Worm (Caenorhabditis elegans) whole organism, L3 larva: Measurements from ENCODE around the gene dpf-4.

ENCODE experiments used
- R02D3.7 ChIP-seq: fragments of 150-350 bp; optimal IDR thresholded peaks from 2 replicates; lab custom pipeline; 2014; ENCODE audit warnings: missing biosample characterization, missing genetic modification characterization
- ZK546.5 ChIP-seq: sonication (generic microtip); optimal IDR thresholded peaks from 2 replicates; lab custom pipeline; 2017; ENCODE audit warnings: missing biosample characterization, missing genetic modification characterization
- ceh-82 ChIP-seq: fragments of 150-350 bp; optimal IDR thresholded peaks from 2 replicates; lab custom pipeline; 2014; ENCODE audit warnings: missing biosample characterization, missing genetic modification characterization
- daf-12 ChIP-seq: fragments of 150-350 bp; optimal IDR thresholded peaks from 2 replicates; lab custom pipeline; 2014; ENCODE audit warnings: missing biosample characterization, missing genetic modification reagents, missing genetic modification characterization
- egl-27 ChIP-seq: sonication (generic microtip); optimal IDR thresholded peaks from 4 replicates; lab custom pipeline; 2017; ENCODE audit warnings: missing biosample characterization, missing genetic modification reagents, missing genetic modification characterization
- elt-3 ChIP-seq, 3 experiments: fragments of 150-350 bp in 1 of 3; sonication (generic microtip) in 2 of 3; optimal IDR thresholded peaks; 2 replicates in 2 of 3; 4 replicates in 1 of 3; lab custom pipeline; 2014 to 2017; ENCODE audit warnings: missing biosample characterization in 3 of 3, missing genetic modification characterization in 3 of 3
- eor-1 ChIP-seq, 2 experiments: fragments of 150-350 bp; optimal IDR thresholded peaks; 2 replicates each; lab custom pipeline; 2014 to 2018; ENCODE audit warnings: missing biosample characterization in 2 of 2, missing genetic modification characterization in 2 of 2
- fkh-10 ChIP-seq: sonication (generic microtip); optimal IDR thresholded peaks from 2 replicates; lab custom pipeline; 2017; ENCODE audit warnings: missing biosample characterization, missing genetic modification reagents, missing genetic modification characterization
- fos-1 ChIP-seq: fragments of 150-350 bp; optimal IDR thresholded peaks from 2 replicates; lab custom pipeline; 2014; ENCODE audit warnings: missing biosample characterization, missing genetic modification characterization
- hmg-11 ChIP-seq: sonication (generic microtip); optimal IDR thresholded peaks from 2 replicates; lab custom pipeline; 2016; ENCODE audit warnings: missing genetic modification characterization, missing compliant biosample characterization
- lin-15B ChIP-seq: fragments of 150-350 bp; optimal IDR thresholded peaks from 2 replicates; lab custom pipeline; 2014; ENCODE audit warnings: missing biosample characterization, missing genetic modification characterization
- lin-39 ChIP-seq: fragments of 150-350 bp; optimal IDR thresholded peaks from 2 replicates; lab custom pipeline; 2018; ENCODE audit warnings: missing biosample characterization, missing genetic modification reagents, missing genetic modification characterization
- lsy-12 ChIP-seq: sonication (generic microtip); optimal IDR thresholded peaks from 2 replicates; lab custom pipeline; 2016; ENCODE audit warnings: mild to moderate bottlenecking, missing genetic modification characterization, missing compliant biosample characterization
- mdl-1 ChIP-seq: fragments of 150-350 bp; optimal IDR thresholded peaks from 2 replicates; lab custom pipeline; 2014; ENCODE audit warnings: missing biosample characterization, missing genetic modification characterization
- mml-1 ChIP-seq: fragments of 150-350 bp; sonication (generic microtip); optimal IDR thresholded peaks from 3 replicates; lab custom pipeline; 2014; ENCODE audit warnings: missing biosample characterization, missing genetic modification characterization
- nfya-1 ChIP-seq: sonication (generic microtip); optimal IDR thresholded peaks from 2 replicates; lab custom pipeline; 2017; ENCODE audit warnings: missing genetic modification characterization, mild to moderate bottlenecking, missing compliant biosample characterization, antibody characterized with exemption, moderate library complexity; ENCODE audit not compliant: insufficient read depth
- nhr-11 ChIP-seq: fragments of 150-350 bp; optimal IDR thresholded peaks from 2 replicates; lab custom pipeline; 2014; ENCODE audit warnings: missing biosample characterization, missing genetic modification characterization
- nhr-12 ChIP-seq: fragments of 150-350 bp; optimal IDR thresholded peaks from 2 replicates; lab custom pipeline; 2014; ENCODE audit warnings: missing biosample characterization, missing genetic modification characterization
- nhr-28 ChIP-seq: fragments of 150-350 bp; optimal IDR thresholded peaks from 2 replicates; lab custom pipeline; 2014; ENCODE audit warnings: missing biosample characterization, missing genetic modification characterization
- nhr-43 ChIP-seq: sonication (generic microtip); optimal IDR thresholded peaks from 2 replicates; lab custom pipeline; 2016; ENCODE audit warnings: mild to moderate bottlenecking, missing genetic modification characterization, missing compliant biosample characterization; ENCODE audit not compliant: poor library complexity, severe bottlenecking
- nhr-67 ChIP-seq: fragments of 150-350 bp; optimal IDR thresholded peaks from 2 replicates; lab custom pipeline; 2014; ENCODE audit warnings: missing biosample characterization, missing genetic modification characterization
- nhr-77 ChIP-seq: fragments of 150-350 bp; optimal IDR thresholded peaks from 2 replicates; lab custom pipeline; 2014; ENCODE audit warnings: missing biosample characterization, missing genetic modification characterization
- pha-4 ChIP-seq: fragments of 150-350 bp; optimal IDR thresholded peaks from 2 replicates; lab custom pipeline; 2014; ENCODE audit warnings: missing biosample characterization, missing genetic modification reagents, missing genetic modification characterization
- sea-2 ChIP-seq: fragments of 150-350 bp; sonication (generic microtip); optimal IDR thresholded peaks from 4 replicates; lab custom pipeline; 2014; ENCODE audit warnings: missing biosample characterization, missing genetic modification reagents, missing genetic modification characterization
- skn-1 ChIP-seq: fragments of 150-350 bp; optimal IDR thresholded peaks from 2 replicates; lab custom pipeline; 2014; ENCODE audit warnings: missing biosample characterization, missing genetic modification characterization
- snpc-4 ChIP-seq: fragments of 150-350 bp; optimal IDR thresholded peaks from 2 replicates; lab custom pipeline; 2014; ENCODE audit warnings: missing biosample characterization, missing genetic modification characterization
- tbx-2 ChIP-seq: sonication (generic microtip); optimal IDR thresholded peaks from 2 replicates; lab custom pipeline; 2016; ENCODE audit warnings: mild to moderate bottlenecking, missing genetic modification characterization, missing compliant biosample characterization
- unc-39 ChIP-seq: sonication (generic microtip); optimal IDR thresholded peaks from 4 replicates; lab custom pipeline; 2017; ENCODE audit warnings: missing biosample characterization, missing genetic modification characterization
- unc-62 ChIP-seq: fragments of 150-350 bp; sonication (generic microtip); optimal IDR thresholded peaks from 4 replicates; lab custom pipeline; 2014; ENCODE audit warnings: missing biosample characterization, missing genetic modification reagents, missing genetic modification characterization
- zag-1 ChIP-seq: fragments of 150-350 bp; optimal IDR thresholded peaks from 2 replicates; lab custom pipeline; 2014; ENCODE audit warnings: missing biosample characterization, missing genetic modification characterization
- ztf-4 ChIP-seq: fragments of 150-350 bp; optimal IDR thresholded peaks from 2 replicates; lab custom pipeline; 2014; ENCODE audit warnings: missing biosample characterization, missing genetic modification characterization

Gene dpf-4

DNA sequence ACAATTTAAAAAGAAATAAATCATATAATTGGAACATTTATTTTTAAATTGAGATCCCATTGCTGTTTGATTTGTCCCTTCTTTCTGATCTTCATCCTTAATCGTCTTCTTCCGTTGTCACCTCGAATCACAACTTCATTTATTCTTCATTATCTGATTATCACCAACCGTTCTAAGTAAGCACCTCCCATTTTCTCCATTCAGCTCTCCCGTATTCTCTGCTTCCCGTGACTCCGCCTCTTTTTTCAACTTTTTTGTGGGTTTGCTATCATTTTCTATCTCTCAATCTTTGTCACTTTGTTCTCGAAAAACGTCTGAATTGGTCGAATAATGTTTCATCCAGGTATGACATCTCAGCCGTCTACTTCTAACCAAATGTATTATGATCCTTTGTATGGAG is 43.2 kb upstream of the dpf-4 start, which contains the start of gene sma-4:
Gene sma-4, plus strand, starts transcription at position 301 of the 400 bp plus-strand sequence.
- TF ChIP-seq nhr-77 (tag; lab: Kevin White, UChicago), result no peak
- TF ChIP-seq pha-4 (tag; lab: Kevin White, UChicago), result no peak
- TF ChIP-seq nhr-67 (tag; lab: Kevin White, UChicago), result no peak
- no peak for TF ChIP-seq lin-15B (tag; lab: Kevin White, UChicago)
- TF ChIP-seq nfya-1, result no peak
- TF ChIP-seq unc-62 (GFP tag; lab: Kevin White, UChicago), result no peak
- TF ChIP-seq, all 47 proteins: peak for 0

DNA sequence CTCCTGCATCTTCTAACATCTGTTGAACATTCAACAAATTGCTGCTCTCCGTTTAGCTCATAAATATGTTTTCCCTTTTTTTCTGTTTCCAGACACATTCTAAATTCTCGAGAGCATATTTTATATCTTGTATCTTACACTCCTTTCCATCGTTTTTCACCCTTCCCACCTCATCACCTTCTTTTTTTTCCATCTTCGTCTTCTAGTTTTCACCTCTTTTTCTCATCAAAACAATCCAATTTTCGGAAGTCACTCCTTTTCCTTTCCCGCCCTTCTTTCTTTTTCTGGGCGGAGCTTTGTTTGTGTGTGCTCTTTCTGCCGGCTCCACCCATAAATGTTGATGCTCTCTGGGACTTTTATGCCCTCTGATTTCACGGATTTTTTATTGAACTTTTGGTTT is 36.3 kb upstream of the dpf-4 start:
- no peak for TF ChIP-seq ceh-82 (tag; lab: Kevin White, UChicago)
- no peak for TF ChIP-seq hmg-11
- no peak for TF ChIP-seq elt-3 (tag; optimal IDR thresholded peaks at IDR 0.05; lab: Kevin White, UChicago)
- TF ChIP-seq tbx-2 (tag; lab: Kevin White, UChicago), result no peak
- TF ChIP-seq skn-1 (tag; lab: Kevin White, UChicago), result no peak
- TF ChIP-seq unc-62 (GFP tag; lab: Kevin White, UChicago), result no peak
- TF ChIP-seq nhr-43 (tag; lab: Kevin White, UChicago), result no peak
- no peak for TF ChIP-seq nhr-11 (tag; lab: Kevin White, UChicago)
- TF ChIP-seq eor-1 (tag; optimal IDR thresholded peaks at IDR 0.05; lab: Kevin White, UChicago), result no peak
- TF ChIP-seq egl-27 (tag; lab: Kevin White, UChicago), result no peak
- TF ChIP-seq pha-4 (tag; lab: Kevin White, UChicago), result no peak
- TF ChIP-seq nhr-67 (tag; lab: Kevin White, UChicago), result no peak
- TF ChIP-seq lin-15B (tag; lab: Kevin White, UChicago), result no peak
- no peak for TF ChIP-seq lsy-12
- TF ChIP-seq lin-39 (tag; lab: Kevin White, UChicago), result no peak
- no peak for TF ChIP-seq sea-2 (GFP tag; lab: Kevin White, UChicago)
- TF ChIP-seq, all 47 proteins: peak for 0

DNA sequence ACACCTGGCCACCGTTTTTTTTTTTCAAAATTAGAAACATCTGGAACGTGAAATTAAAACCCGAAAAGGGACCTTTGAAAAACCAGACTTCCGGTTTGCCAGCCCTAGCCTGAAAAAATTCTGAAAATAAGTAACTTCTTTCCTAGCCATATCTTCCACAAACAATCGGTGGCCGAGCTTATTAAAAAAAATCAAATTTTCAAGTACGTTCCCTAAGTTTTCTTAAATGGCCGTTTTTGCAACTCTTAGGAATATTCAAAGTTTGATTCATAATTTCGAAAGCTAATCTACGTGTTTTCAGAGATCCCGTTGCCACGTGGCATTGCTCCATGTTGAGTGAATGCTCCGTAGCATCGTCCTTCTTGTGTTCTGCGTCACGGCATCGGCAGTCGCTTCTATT is 35.5 kb upstream of the dpf-4 start, which contains the start of gene R12B2.8:
Gene R12B2.8, plus strand, starts transcription at position 301 of the 400 bp plus-strand sequence.
- TF ChIP-seq ZK546.5 (tag; lab: Kevin White, UChicago) (no peak), lsy-12 (no peak)

DNA sequence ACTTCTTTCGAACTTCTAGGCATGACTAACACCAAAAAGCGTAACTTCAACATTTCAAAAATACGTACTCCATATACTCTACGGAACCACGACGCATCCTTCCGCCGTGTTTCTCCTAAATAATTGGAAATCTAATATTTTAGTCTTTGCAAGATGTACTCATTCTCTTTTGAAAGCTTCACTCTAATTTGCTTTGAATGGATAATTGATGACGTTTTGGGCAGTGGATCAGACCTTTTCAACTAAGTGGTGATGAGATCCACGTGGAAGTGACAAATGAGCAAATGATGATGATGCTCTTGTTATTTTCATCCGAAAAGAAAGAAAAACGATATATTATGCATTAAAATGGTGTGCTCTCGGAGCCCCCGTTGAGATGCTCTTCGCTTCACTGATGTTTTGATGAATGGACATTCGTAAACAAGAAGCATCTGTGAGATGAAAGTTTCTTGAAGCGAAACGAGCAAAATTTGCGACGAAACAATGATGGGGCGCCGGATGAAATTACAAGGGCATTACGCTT is 34.6 kb upstream of the dpf-4 start:
- no peak for TF ChIP-seq mml-1 (tag; lab: Kevin White, UChicago)
- TF ChIP-seq daf-12, result no peak
- no peak for TF ChIP-seq pha-4 (tag; lab: Kevin White, UChicago)
- no peak for TF ChIP-seq zag-1
- no peak for TF ChIP-seq ceh-82 (tag; lab: Kevin White, UChicago)
- TF ChIP-seq lin-39 (tag; lab: Kevin White, UChicago), result no peak
- no peak for TF ChIP-seq nhr-43 (tag; lab: Kevin White, UChicago)
- no peak for TF ChIP-seq nhr-67 (tag; lab: Kevin White, UChicago)
- TF ChIP-seq nhr-11 (tag; lab: Kevin White, UChicago), result no peak
- TF ChIP-seq skn-1 (tag; lab: Kevin White, UChicago), result no peak
- TF ChIP-seq tbx-2 (tag; lab: Kevin White, UChicago), result no peak
- no peak for TF ChIP-seq egl-27 (tag; lab: Kevin White, UChicago)
- TF ChIP-seq unc-39 (tag; lab: Kevin White, UChicago), result no peak
- TF ChIP-seq lin-15B (tag; lab: Kevin White, UChicago), result no peak
- TF ChIP-seq mdl-1 (tag; lab: Kevin White, UChicago), result no peak
- TF ChIP-seq nhr-77 (tag; lab: Kevin White, UChicago), result no peak
- TF ChIP-seq fkh-10 (GFP tag; lab: Kevin White, UChicago), result no peak
- no peak for TF ChIP-seq elt-3 (tag; optimal IDR thresholded peaks at IDR 0.05; lab: Kevin White, UChicago)
- no peak for TF ChIP-seq eor-1 (tag; optimal IDR thresholded peaks at IDR 0.05; lab: Kevin White, UChicago)

DNA sequence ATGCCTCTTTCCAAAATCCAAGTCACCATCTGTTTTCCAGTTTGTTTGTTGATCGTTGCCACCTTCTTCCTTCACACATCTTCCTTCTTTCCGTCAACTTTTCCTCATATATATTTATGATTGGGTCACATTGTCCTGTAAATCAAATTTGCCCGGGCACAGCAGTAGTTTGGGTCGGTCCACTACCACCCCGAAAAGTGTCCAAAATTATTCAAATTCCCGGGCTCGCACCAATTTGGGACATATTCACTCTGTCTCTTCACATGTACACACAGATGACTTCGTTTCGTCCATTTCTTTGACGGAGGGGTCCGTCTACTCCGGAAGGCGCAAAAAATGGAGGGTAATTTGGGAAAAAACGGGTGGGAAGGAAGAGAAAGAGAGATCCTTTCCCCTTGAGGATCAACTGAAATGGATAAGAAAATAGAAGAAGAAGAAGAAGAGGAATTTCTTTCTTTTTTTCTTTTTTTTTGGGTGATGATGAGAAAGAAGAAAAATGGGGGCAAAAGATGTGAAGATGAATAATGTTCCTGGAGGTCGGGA is 32.1 kb upstream of the dpf-4 start:
- TF ChIP-seq sea-2 (GFP tag; lab: Kevin White, UChicago), result no peak
- TF ChIP-seq nfya-1, result peak; percentile 3
- no peak for TF ChIP-seq ztf-4 (tag; lab: Kevin White, UChicago)
- no peak for TF ChIP-seq hmg-11
- TF ChIP-seq fkh-10 (GFP tag; lab: Kevin White, UChicago), result no peak
- TF ChIP-seq, all 47 proteins: peak for 1

DNA sequence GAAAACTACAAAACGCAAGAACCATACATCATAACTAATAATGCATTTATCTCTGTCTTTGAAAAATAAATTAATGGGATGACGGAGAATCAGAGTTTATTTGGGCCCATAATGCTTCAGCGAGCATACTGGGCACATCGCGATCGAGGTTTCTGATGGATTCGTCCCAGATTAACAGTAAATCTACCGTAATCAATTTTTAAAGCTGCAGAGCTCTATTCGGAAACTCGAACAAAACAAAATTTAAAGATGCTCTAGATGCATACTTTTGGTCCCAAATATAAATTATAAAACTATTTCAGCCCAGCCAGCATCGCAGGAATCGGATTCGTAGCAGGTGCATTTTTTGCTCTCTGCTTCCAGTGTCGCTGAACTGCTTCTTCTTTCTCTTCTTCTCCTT is 31.0 kb upstream of the dpf-4 start:
- TF ChIP-seq unc-39 (tag; lab: Kevin White, UChicago) (no peak), fos-1 (tag; lab: Kevin White, UChicago) (no peak), nhr-28 (no peak), pha-4 (tag; lab: Kevin White, UChicago) (no peak), mml-1 (tag; lab: Kevin White, UChicago) (no peak), eor-1 (tag; optimal IDR thresholded peaks at IDR 0.05; lab: Kevin White, UChicago) (no peak), R02D3.7 (tag; lab: Kevin White, UChicago) (no peak), nhr-12 (tag; lab: Kevin White, UChicago) (no peak), mdl-1 (tag; lab: Kevin White, UChicago) (no peak), snpc-4 (no peak)
